Worm (Caenorhabditis elegans): Measurements from ENCODE around the gene T23B7.3.

DNA sequence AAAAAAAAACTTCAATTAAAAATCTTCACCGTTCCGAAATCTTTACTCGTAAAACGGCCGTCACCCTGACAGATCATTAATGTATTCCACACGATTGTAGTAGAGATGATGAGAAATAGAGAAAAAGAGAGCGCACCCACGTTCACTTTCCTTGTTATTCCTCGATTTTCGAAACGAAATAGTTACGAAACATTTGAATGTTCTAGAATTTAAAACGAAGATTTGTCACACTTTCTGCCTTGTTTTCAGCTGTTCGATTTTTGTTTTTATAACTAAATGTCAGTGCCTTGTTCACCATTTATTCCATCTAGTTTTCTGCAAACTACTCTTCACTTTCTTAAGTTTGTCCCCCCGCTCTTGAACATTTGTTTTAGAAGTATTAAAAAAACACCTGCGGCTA is 4.8 kb downstream of the T23B7.3 start:
- no peak for TF ChIP-seq unc-39 (tag; optimal IDR thresholded peaks at IDR 0.05)
- no peak for TF ChIP-seq nhr-12 (tag; optimal IDR thresholded peaks at IDR 0.05)
- TF ChIP-seq nhr-2 (tag; optimal IDR thresholded peaks at IDR 0.05) = no peak
- no peak for TF ChIP-seq mab-5 (tag; optimal IDR thresholded peaks at IDR 0.05)
- no peak for TF ChIP-seq ham-2 (GFP tag; optimal IDR thresholded peaks at IDR 0.05)
- TF ChIP-seq elt-1 (tag; optimal IDR thresholded peaks at IDR 0.05; ENCODE audit: borderline replicate concordance, insufficient read depth) = no peak

Measured in whole organism, mixed stage, embryonic.